Fruit fly (Drosophila melanogaster): ENCODE results near the gene CG31988.

- TF ChIP-seq Sin3A (optimal IDR thresholded peaks at IDR 0.05), result no peak
- TF ChIP-seq insv (optimal IDR thresholded peaks at IDR 0.05), result no peak
- TF ChIP-seq psq (optimal IDR thresholded peaks at IDR 0.05), result no peak
- no peak for TF ChIP-seq Myc (optimal IDR thresholded peaks at IDR 0.05)
- TF ChIP-seq h (optimal IDR thresholded peaks at IDR 0.05), result no peak
- TF ChIP-seq ttk (optimal IDR thresholded peaks at IDR 0.05), result no peak
Measured at dm6 chr2L:21178436-21179216, 24.0 kb downstream of the CG31988 start.
